Fruit fly (Drosophila melanogaster): ENCODE measurements around the gene CCHa1.

dm6 chr3R:14100962-14101361 lies 4.3 kb upstream of the CCHa1 start:
- TF ChIP-seq ttk (optimal IDR thresholded peaks at IDR 0.05), result no peak
- TF ChIP-seq Sin3A (optimal IDR thresholded peaks at IDR 0.05), result no peak
- no peak for TF ChIP-seq psq (optimal IDR thresholded peaks at IDR 0.05)
